Fruit fly (Drosophila melanogaster) whole organism, prepupa: ENCODE data around the gene CG33647.

ENCODE experiments used
- CG10669 ChIP-seq: fragments of 200-800 bp; sonication (Bioruptor generic); optimal IDR thresholded peaks from 3 replicates; lab custom pipeline; 2018; ENCODE audit warnings: missing biosample characterization, mild to moderate bottlenecking, missing genetic modification characterization, moderate library complexity
- CG6163 ChIP-seq: fragments of 200-800 bp; sonication (Bioruptor generic); IDR thresholded peaks from 3 replicates; pipeline ENCODE4 v1.3.6; 2022; ENCODE audit warnings: missing biosample characterization, missing genetic modification characterization
- CG6276 ChIP-seq: fragments of 200-800 bp; sonication (Bioruptor generic); optimal IDR thresholded peaks from 2 replicates; lab custom pipeline; 2017; ENCODE audit warnings: missing biosample characterization, mild to moderate bottlenecking, missing genetic modification characterization
- CG6854 ChIP-seq: fragments of 200-800 bp; sonication (Bioruptor generic); optimal IDR thresholded peaks from 2 replicates; lab custom pipeline; 2017; ENCODE audit warnings: missing biosample characterization, mild to moderate bottlenecking, missing genetic modification characterization
- CG8119 ChIP-seq: fragments of 200-800 bp; sonication (Bioruptor generic); IDR thresholded peaks from 3 replicates; pipeline ENCODE4 v1.3.6; 2022; ENCODE audit warnings: missing biosample characterization, missing genetic modification characterization
- CG8319 ChIP-seq: fragments of 200-800 bp; sonication (Bioruptor generic); optimal IDR thresholded peaks from 3 replicates; lab custom pipeline; 2016; ENCODE audit warnings: missing biosample characterization, missing genetic modification characterization
- Eip78C ChIP-seq: fragments of 200-800 bp; sonication (Bioruptor generic); peaks from one replicate; lab custom pipeline; 2016; ENCODE audit warnings: missing biosample characterization, missing genetic modification characterization
- Ets21C ChIP-seq: fragments of 200-800 bp; sonication (Bioruptor generic); optimal IDR thresholded peaks from 3 replicates; lab custom pipeline; 2016; ENCODE audit warnings: missing biosample characterization, missing genetic modification characterization
- Ets96B ChIP-seq: fragments of 200-800 bp; optimal IDR thresholded peaks from 2 replicates; lab custom pipeline; 2019; ENCODE audit warnings: missing biosample characterization, mild to moderate bottlenecking, missing genetic modification characterization, moderate library complexity
- Hr39 ChIP-seq: fragments of 200-800 bp; sonication (Bioruptor generic); optimal IDR thresholded peaks from 2 replicates; lab custom pipeline; 2016; ENCODE audit warnings: missing biosample characterization, missing genetic modification characterization
- Sox102F ChIP-seq: fragments of 200-800 bp; sonication (Bioruptor generic); optimal IDR thresholded peaks from 2 replicates; lab custom pipeline; 2016; ENCODE audit warnings: missing biosample characterization, mild to moderate bottlenecking, missing genetic modification characterization
- Sox14 ChIP-seq: fragments of 200-800 bp; sonication (Bioruptor generic); optimal IDR thresholded peaks from 3 replicates; lab custom pipeline; 2016; ENCODE audit warnings: missing biosample characterization, missing genetic modification characterization
- Sox15 ChIP-seq: fragments of 200-800 bp; sonication (Bioruptor generic); optimal IDR thresholded peaks from 3 replicates; lab custom pipeline; 2016; ENCODE audit warnings: missing biosample characterization, missing genetic modification characterization
- dsx ChIP-seq: fragments of 200-800 bp; optimal IDR thresholded peaks from 3 replicates; lab custom pipeline; 2019; ENCODE audit warnings: missing biosample characterization, mild to moderate bottlenecking, missing genetic modification characterization, moderate library complexity; ENCODE audit not compliant: poor library complexity, severe bottlenecking
- fkh ChIP-seq: fragments of 200-800 bp; sonication (Bioruptor generic); optimal IDR thresholded peaks from 3 replicates; lab custom pipeline; 2017; ENCODE audit warnings: missing biosample characterization, mild to moderate bottlenecking, missing genetic modification characterization, moderate library complexity
- lz ChIP-seq: fragments of 200-800 bp; sonication (Bioruptor generic); optimal IDR thresholded peaks from 3 replicates; lab custom pipeline; 2016; ENCODE audit warnings: missing biosample characterization, missing genetic modification characterization
- salr ChIP-seq, 2 experiments: fragments of 200-800 bp; sonication (Bioruptor generic); optimal IDR thresholded peaks; 3 replicates each; lab custom pipeline; 2016 to 2018; ENCODE audit warnings: missing biosample characterization in 2 of 2, missing genetic modification characterization in 2 of 2, mild to moderate bottlenecking in 1 of 2
- spab ChIP-seq: fragments of 200-800 bp; sonication (Bioruptor generic); optimal IDR thresholded peaks from 2 replicates; lab custom pipeline; 2017; ENCODE audit warnings: missing biosample characterization, mild to moderate bottlenecking, missing genetic modification characterization, missing genetic modification reagents
- ss ChIP-seq, 2 experiments: fragments of 200-800 bp; sonication (Bioruptor generic); optimal IDR thresholded peaks; 2 replicates in 1 of 2; 3 replicates in 1 of 2; lab custom pipeline; 2017 to 2018; ENCODE audit warnings: mild to moderate bottlenecking in 2 of 2, missing biosample characterization in 2 of 2, missing genetic modification characterization in 2 of 2, moderate library complexity in 1 of 2
- vri ChIP-seq: fragments of 200-800 bp; sonication (Bioruptor generic); optimal IDR thresholded peaks from 3 replicates; lab custom pipeline; 2016; ENCODE audit warnings: missing biosample characterization, mild to moderate bottlenecking, missing genetic modification characterization

The CG33647 gene

DNA sequence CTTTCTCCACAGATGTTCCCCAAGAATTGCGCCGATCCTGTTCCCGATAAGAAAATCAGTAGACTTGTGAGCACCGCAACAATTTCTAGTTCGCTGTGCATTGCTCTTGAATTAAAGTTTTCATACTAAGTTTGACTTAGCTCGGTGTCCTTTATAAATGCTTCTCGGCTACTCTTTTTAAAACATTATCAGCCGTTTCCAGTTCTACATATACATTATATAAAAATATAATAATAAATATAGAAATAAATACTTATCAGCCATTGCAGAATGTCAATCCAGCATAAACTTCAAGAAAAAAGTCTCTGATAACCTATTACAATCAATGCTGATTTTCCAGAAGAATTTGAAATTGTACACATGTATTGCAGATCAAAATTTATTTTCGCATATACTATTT is 34.4 kb downstream of the CG33647 start, which contains the start of gene CG14088:
CG14088 (minus strand) TSS at position 101 of the 400 bp plus-strand sequence.
- TF ChIP-seq Eip78C (GFP tag; lab: Kevin White, UChicago), result no peak
- no peak for TF ChIP-seq CG10669 (GFP tag; lab: Kevin White, UChicago)
- TF ChIP-seq Sox15, result no peak
- TF ChIP-seq spab, result no peak
- TF ChIP-seq Ets96B (tag; lab: Kevin White, UChicago), result no peak
- no peak for TF ChIP-seq CG6276 (GFP tag; lab: Kevin White, UChicago)
- no peak for TF ChIP-seq Hr39

dm6 chr3L:19275491-19275890 is 39.3 kb downstream of the CG33647 start, which contains the start of gene CG14086:
TSS of gene CG14086 (plus strand) at chr3L:19275791.
- TF ChIP-seq fkh (GFP tag; lab: Kevin White, UChicago) (no peak), Sox102F (GFP tag; lab: Kevin White, UChicago) (no peak), salr (GFP tag; optimal IDR thresholded peaks at IDR 0.05; lab: Kevin White, UChicago) (no peak), CG6163 (GFP tag; lab: Robert Waterston, UW) (no peak), Eip78C (GFP tag; lab: Kevin White, UChicago) (no peak), lz (no peak), CG6276 (GFP tag; lab: Kevin White, UChicago) (no peak), CG10669 (GFP tag; lab: Kevin White, UChicago) (no peak), dsx (GFP tag; lab: Kevin White, UChicago) (no peak), Ets21C (GFP tag; lab: Kevin White, UChicago) (no peak), CG6854 (no peak)

DNA sequence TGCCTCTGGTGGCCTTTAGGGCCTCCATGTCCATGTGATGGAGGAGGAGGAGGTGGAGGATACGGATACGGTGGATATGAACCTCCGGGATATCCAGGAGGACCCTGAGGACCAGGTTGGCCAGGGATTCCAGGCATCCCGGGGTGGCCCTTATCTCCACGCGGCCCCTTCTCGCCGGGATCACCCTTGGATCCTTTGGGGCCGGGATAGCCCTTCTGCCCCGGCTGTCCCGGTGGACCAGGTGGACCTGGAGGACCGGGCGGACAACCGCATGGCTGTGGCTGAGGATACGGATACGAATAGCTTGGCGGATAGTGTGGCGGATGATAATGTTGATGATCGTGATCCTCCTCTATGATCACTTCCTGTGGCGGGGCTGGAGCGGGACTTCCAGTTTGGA is 44.1 kb downstream of the CG33647 start:
- TF ChIP-seq CG8319 (GFP tag; lab: Kevin White, UChicago), result no peak
- TF ChIP-seq Eip78C (GFP tag; lab: Kevin White, UChicago), result no peak
- TF ChIP-seq Sox102F (GFP tag; lab: Kevin White, UChicago), result no peak
- no peak for TF ChIP-seq vri (GFP tag; lab: Kevin White, UChicago)
- TF ChIP-seq CG8119 (GFP tag; lab: Robert Waterston, UW), result no peak
- no peak for TF ChIP-seq CG6163 (GFP tag; lab: Robert Waterston, UW)
- no peak for TF ChIP-seq ss (GFP tag; optimal IDR thresholded peaks at IDR 0.05; lab: Kevin White, UChicago)
- no peak for TF ChIP-seq CG6854
- no peak for TF ChIP-seq Sox14

DNA sequence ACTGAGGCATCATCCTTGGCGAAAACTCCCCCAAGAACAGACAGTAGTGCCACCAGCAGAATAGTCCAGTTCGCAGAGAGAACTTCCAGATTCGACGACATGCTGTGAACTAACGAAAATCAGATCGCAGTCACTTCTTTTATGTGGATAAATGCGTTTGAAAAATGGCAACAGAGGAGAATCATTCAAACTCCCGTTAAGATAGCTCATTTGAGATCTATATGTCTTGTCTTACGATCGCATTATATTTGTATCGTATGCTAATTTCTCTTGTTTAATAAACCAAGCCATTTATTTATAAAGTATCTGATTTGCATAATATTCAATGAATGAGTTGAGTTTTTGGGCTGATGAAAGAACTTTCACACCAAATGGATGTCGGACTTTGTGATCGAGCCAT is 44.5 kb downstream of the CG33647 start, which contains the start of gene CG14089:
CG14089 (minus strand) TSS at position 101 of the 400 bp plus-strand sequence.
- no peak for TF ChIP-seq dsx (GFP tag; lab: Kevin White, UChicago)
- no peak for TF ChIP-seq CG6854
- TF ChIP-seq, all 60 proteins: peak for 0
